Worm (Caenorhabditis elegans): ENCODE measurements around the gene ZC196.8.
"Not testable (repeated sequence)": the region's sequence is repeated elsewhere in the genome, so short reads cannot be mapped to it uniquely, and the experiment has no call there.

- TF ChIP-seq nhr-11 (tag; optimal IDR thresholded peaks at IDR 0.05); nfya-1 (tag; optimal IDR thresholded peaks at IDR 0.05); zip-5 (tag; optimal IDR thresholded peaks at IDR 0.05); tbx-2 (tag; optimal IDR thresholded peaks at IDR 0.05); Y22D7AL.16 (tag; optimal IDR thresholded peaks at IDR 0.05); npax-4 (tag; optimal IDR thresholded peaks at IDR 0.05); ceh-48 (tag; optimal IDR thresholded peaks at IDR 0.05); ceh-31 (tag; optimal IDR thresholded peaks at IDR 0.05); pha-2 (tag; optimal IDR thresholded peaks at IDR 0.05); ama-1 (optimal IDR thresholded peaks at IDR 0.05): not testable (repeated sequence)
Measured at ce11 chrV:8726228-8726627, 4.2 kb upstream of the ZC196.8 start, which contains the start of gene droe-8.

All from whole organism, late embryonic.